Fruit fly (Drosophila melanogaster) whole organism, larva: ENCODE measurements around the gene CG32432.

Experiments
- noc ChIP-seq: fragments of 200-800 bp; sonication (Bioruptor generic); optimal IDR thresholded peaks from 3 replicates; lab custom pipeline; 2019; ENCODE audit warnings: missing biosample characterization, mild to moderate bottlenecking, missing genetic modification characterization, moderate library complexity

Gene CG32432

DNA sequence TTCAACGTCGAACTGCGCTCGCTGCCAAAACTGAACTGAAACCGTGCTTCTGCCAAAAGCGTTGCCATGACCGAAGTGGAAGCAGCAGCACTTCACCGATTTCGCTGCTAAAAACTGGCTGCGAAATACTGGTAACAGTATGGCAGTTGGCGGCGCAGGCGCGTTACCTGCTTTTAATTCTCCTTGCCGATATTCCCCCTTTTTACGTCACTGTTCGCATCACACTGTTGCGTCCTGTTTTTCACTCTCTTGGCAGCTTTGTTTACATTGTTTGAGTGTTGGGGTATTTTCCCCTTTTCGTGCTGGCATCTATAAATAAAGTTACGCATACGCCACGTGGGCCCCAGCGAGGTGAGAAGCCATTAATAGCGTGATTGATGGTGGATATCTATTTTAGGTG, at the start of gene CG32432:
CG32432 (minus strand) TSS at position 17 of the 400 bp plus-strand sequence.
- TF ChIP-seq noc, result no peak

dm6 chr3L:20933706-20934105, 48.7 kb upstream of the CG32432 start:
- no peak for TF ChIP-seq noc

DNA sequence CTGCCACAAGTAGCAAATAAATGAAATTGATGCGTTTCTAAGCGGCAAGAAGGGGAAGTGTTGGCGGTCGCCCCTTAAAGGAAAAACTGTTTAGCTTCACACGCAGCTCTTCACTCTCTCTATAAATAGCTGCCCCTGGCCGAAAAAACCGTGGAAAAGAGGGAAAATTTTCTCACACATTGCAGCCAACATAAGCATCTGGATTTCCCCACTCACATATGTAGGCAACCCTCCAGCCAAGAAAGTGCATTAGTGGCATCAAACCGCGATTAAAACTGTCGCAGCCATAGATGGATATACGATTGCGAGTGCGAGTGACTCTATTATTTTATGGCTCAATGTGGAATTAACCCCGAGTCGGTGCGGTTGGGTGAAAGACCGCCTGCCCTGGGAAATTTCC, 47.6 kb upstream of the CG32432 start:
- TF ChIP-seq noc, result no peak

DNA sequence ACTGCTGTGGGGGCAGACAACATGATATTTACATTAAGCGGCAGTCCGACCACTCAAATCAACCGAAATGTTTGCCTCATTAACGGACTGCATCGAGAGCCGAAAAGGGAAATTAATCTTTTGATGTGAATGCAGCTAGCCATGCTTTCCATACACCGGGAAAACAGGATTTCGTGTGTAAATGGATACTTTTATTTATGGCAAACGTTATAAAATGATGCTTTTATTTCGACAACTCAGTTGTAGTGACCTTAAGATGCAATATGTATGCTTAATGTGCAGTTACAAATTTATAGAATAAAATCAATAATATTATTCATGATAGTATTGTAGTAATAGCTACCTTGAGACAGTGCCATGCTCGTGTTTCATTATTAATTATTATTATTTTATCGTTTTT, 46.5 kb upstream of the CG32432 start:
- TF ChIP-seq noc, result no peak

dm6 chr3L:20930059-20930785, 45.2 kb upstream of the CG32432 start:
- TF ChIP-seq noc, result no peak

DNA sequence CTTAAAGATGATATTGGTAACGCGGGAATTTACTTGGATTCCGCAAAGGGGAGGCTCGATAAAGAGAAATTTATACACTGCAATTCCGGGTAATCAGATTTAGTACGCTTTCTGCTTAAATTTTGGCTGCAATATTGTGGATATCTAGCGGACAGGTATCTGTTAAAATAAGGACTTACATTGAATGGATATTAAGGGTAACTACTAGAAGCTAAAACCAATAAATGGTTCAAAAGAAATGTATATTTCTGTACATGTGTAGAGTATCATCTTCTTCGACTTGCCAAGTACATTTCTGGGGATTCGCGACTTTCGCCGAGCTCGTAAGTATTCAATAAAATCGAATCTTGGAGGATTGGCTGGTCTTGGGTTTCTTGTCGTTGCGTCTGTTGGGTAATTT, 44.4 kb upstream of the CG32432 start:
- no peak for TF ChIP-seq noc

DNA sequence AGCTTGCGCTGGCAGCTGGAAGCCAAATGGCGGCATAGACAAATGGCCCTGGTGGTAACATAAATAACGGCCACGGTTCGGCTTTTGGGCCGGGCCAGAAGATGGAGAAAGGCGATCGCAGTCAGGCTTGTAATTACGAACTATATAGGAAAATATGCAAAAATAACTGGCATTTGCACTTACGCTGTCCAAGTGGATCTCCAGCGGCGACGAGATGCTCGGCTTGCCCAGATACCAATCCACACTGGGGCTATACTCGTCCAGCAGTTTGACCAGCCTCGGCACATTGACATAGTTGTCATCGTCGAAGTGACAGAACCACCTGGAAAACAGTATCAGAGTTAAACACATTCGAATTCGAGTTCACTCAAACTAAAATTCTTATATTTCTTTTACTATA, 42.5 kb upstream of the CG32432 start, which contains the start of gene CG10589:
CG10589 (plus strand) TSS at position 301 of the 400 bp plus-strand sequence.
- no peak for TF ChIP-seq noc

- no peak for TF ChIP-seq noc
Measured at dm6 chr3L:20923030-20923591, 38.1 kb upstream of the CG32432 start.

- TF ChIP-seq noc, result no peak
Measured at dm6 chr3L:20922279-20922830, 37.4 kb upstream of the CG32432 start.

DNA sequence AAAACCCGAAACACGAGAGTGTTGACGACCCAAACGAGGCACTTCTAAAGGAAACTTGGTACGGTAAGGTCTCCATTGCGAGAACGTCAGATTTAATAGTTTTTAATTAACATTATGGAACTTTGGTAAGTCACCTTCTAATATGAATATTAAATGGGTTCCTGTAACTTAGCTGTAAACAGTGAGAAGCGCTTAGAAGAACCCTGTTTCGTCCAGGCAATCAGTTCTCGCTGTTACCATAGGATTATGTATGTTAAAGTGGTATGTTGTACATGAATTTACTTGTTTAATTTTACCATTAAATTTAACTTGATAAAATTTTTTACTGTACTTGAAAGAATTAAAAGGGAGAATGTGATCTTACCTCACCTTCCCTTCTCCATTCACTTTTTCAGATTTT, 36.9 kb upstream of the CG32432 start:
- TF ChIP-seq noc, result no peak

DNA sequence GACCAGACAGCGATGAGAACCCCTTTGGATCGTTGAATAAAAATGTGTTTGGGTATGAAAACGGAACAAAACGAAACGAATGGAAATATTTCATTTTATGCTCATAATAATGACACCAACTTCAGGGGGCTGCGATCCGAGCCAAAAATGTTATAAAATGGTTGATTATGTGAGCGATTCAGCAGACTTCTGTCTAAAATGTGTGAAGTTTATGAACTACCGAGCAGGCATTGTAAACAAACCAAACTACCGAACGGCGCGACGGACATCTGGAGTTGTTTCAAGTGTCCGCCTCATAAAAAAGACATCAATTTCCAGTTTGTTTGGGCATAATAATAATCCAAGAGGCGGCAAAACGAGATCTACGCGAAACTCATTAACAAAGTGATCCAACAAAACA, 35.5 kb upstream of the CG32432 start:
- TF ChIP-seq noc, result no peak

- no peak for TF ChIP-seq noc
Measured at dm6 chr3L:20918945-20919344, 34.0 kb upstream of the CG32432 start.

DNA sequence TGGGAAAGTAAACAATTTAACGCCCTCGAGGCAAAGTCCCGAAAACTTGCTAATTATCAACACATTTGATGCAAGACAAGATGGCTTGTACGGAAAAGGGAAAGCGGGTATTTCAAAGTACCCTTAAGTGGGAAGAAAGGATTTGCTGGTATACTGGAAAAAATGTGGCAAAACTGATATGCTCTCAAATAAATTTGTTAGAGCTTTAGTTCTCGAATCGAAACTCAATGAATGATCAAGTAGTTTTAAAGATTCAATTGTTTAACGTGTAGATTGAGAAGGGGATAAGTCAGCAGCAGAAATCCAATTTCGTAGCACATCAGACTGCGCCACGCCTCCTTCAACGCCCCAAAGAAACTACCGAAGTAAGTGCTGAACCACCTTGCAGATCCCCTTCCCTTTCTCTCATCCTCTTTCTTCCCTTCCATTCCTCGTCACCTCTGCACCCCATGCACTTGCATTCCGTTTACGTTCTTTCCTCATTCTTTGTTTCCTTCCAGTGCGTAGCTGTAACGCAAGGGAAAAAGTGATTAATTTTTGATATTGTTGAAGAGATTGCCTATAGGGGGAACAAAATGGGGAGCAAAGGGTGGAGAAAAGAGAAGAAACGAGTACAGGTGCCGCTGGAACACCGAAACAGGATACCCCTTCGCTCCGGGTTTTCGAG, 32.2 kb upstream of the CG32432 start:
- no peak for TF ChIP-seq noc

DNA sequence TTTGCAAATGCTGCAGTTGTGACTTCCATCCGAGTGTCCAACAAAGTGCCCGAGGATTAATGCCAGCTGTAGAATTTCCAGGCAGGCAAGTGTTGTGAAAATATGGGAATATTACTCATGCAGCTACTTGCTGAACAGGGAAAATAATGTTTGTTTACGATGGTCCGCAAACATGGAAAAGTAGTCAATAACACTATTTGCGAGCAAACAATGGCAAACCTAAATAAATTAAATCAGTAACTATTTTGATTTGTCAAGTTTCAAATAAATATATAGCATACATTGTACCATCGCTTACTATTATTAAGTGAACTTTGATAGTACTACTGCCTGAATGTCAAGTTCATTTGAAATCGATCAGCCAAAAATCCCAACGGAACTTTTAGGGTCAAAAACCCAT, 30.1 kb upstream of the CG32432 start:
- no peak for TF ChIP-seq noc

DNA sequence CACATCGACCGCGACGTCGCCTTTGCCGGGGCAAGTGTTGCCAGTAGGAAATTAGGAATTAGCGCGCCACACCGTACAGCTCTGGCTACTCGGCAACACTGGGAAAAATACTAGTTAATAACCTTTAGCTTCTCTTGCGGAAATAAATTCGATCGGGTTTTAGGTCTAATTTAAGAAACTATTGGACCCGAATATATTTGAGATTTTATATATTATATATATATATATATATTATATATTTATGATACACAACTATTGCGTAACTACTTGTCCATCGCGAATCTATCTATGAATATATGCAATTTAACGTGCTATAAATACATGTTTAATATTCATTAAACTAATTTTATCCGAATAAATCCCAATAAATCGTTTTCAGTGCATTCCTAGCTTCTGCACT, 29.4 kb upstream of the CG32432 start:
- TF ChIP-seq noc, result no peak

- no peak for TF ChIP-seq noc
Measured at dm6 chr3L:20906959-20907358, 22.0 kb upstream of the CG32432 start.

- TF ChIP-seq noc, result no peak
Measured at dm6 chr3L:20905495-20905894, 20.5 kb upstream of the CG32432 start, which contains the start of gene CG11458. TSS of gene CG11458 (plus strand) at chr3L:20905795.

DNA sequence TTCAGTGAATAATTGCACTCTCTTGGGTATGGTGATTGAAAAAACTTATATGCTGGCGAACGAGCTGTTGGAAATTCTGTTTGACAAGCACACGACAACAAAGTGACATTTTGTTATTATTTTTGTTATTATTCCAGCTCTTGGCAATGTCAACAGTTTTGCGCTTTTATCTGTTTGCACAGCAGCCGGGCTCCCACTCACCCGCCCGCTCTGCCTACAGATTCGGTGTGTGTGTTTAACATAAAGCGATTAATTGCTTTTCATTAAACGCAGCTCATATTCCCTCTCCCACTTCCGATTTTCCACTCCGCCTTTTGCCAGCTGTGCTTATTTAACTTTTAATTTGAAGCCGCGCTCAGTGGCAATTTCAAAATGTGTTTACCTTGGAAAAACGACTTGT, 16.0 kb upstream of the CG32432 start:
- no peak for TF ChIP-seq noc
